Worm (Caenorhabditis elegans): ENCODE data around the gene nspb-5.

Gene nspb-5

DNA sequence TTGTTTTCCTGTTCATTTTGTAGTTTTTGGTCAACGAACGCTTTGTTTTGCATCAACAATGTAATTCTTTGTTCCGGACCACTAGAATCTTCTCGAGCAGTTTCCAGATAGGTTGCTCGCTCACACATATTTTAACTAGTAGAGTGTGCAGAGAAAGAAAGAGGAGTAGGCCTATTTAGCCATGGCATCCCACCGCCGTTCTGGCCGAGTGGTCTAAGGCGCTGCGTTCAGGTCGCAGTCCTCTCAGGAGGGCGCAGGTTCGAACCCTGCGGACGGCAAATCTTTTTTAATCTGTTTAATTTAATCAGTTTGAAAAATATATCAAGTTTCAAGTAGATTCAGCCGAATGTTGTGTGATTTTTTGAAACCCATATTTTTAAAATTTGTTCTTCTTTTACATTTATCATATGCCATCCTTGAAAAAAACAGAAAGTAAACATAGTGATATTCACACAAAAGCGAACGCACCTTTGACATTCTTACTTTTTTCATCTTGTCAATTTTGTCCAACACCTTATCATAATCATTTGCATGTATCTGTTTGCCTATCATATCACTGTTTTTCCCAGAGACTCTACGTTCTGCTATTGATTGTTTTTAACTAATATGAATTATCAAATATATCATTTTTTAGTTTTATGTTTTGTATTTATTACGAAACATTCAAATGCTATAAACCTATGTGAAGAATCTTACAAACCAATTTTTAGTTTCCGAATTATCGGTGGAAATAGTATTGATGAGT lies 42.0 kb upstream of the nspb-5 start, which contains the start of gene try-3 (continued):
- TF ChIP-seq Y75B8A.6 (GFP tag; IDR thresholded peaks at IDR 0.05) (peak; percentile 71; the same call in 1 of the 2 replicates), tag-97 (GFP tag; IDR thresholded peaks at IDR 0.05) (no peak), lin-29 (GFP tag; IDR thresholded peaks at IDR 0.05) (no peak), ztf-11 (tag; optimal IDR thresholded peaks at IDR 0.05) (no peak), F44E2.7 (GFP tag; IDR thresholded peaks at IDR 0.05) (peak; percentile 60; the same call in 1 of the 2 replicates), php-3 (GFP tag; IDR thresholded peaks at IDR 0.05) (0 out of 2 replicates have a peak, but pooled peaks have one; percentile 12), madf-5 (GFP tag; IDR thresholded peaks at IDR 0.05) (peak in 1 of 2 experiments; percentile 82; a peak in 1 of 4 replicates), cey-2 (tag; optimal IDR thresholded peaks at IDR 0.05; ENCODE audit: borderline replicate concordance, insufficient read depth) (no peak), ZK546.5 (tag; optimal IDR thresholded peaks at IDR 0.05) (no peak), ama-1 (optimal IDR thresholded peaks at IDR 0.05) (no peak), lsy-2 (tag; optimal IDR thresholded peaks at IDR 0.05) (peak in 1 of 2 experiments; percentile 67), F26F4.8 (GFP tag; conservative IDR thresholded peaks at IDR 0.05) (peak; percentile 76), Y105C5A.15 (GFP tag; IDR thresholded peaks at IDR 0.05) (peak; percentile 87), ceh-44 (GFP tag; IDR thresholded peaks at IDR 0.05) (peak; percentile 91; the same call in 1 of the 2 replicates), nhr-48 (tag; optimal IDR thresholded peaks at IDR 0.05) (peak; percentile 34), ceh-32 (tag; optimal IDR thresholded peaks at IDR 0.05; ENCODE audit: poor library complexity) (no peak), nhr-237 (tag; optimal IDR thresholded peaks at IDR 0.05) (no peak), ceh-28 (tag; optimal IDR thresholded peaks at IDR 0.05) (no peak), nhr-41 (GFP tag; IDR thresholded peaks at IDR 0.05) (peak; percentile 30; the same call in 1 of the 2 replicates), lin-39 (tag; optimal IDR thresholded peaks at IDR 0.05) (no peak), ctbp-1 (GFP tag; IDR thresholded peaks at IDR 0.05) (peak; percentile 91), lin-15B (tag; optimal IDR thresholded peaks at IDR 0.05) (no peak), mdt-29 (GFP tag; IDR thresholded peaks at IDR 0.05) (peak; percentile 78), lir-3 (tag; optimal IDR thresholded peaks at IDR 0.05) (no peak), ztf-7 (tag; optimal IDR thresholded peaks at IDR 0.05) (no peak), nhr-111 (GFP tag; optimal IDR thresholded peaks at IDR 0.05) (no peak), aly-2 (tag; optimal IDR thresholded peaks at IDR 0.05) (no peak), mes-2 (tag; optimal IDR thresholded peaks at IDR 0.05; ENCODE audit: poor library complexity, severe bottlenecking) (peak; percentile 85), dve-1 (tag; optimal IDR thresholded peaks at IDR 0.05; ENCODE audit: insufficient read depth) (peak; percentile 27), arid-1 (GFP tag; conservative IDR thresholded peaks at IDR 0.05) (peak; percentile 80), daf-16 (GFP tag; optimal IDR thresholded peaks at IDR 0.05) (peak; percentile 0 to 45), daf-16 (tag; optimal IDR thresholded peaks at IDR 0.05) (peak; percentile 79), unc-130 (GFP tag; optimal IDR thresholded peaks at IDR 0.05) (peak; percentile 54), ZK337.2 (GFP tag; IDR thresholded peaks at IDR 0.05) (0 out of 2 replicates have a peak, but pooled peaks have one; percentile 14), D1046.2 (GFP tag; IDR thresholded peaks at IDR 0.05) (peak; percentile 81), ces-1 (GFP tag; optimal IDR thresholded peaks at IDR 0.05) (no peak), pqm-1 (tag; optimal IDR thresholded peaks at IDR 0.05) (no peak), sdz-12 (GFP tag; optimal IDR thresholded peaks at IDR 0.05) (peak; percentile 57), nhr-25 (tag; optimal IDR thresholded peaks at IDR 0.05; ENCODE audit: borderline replicate concordance, insufficient read depth) (no peak), nhr-6 (tag; optimal IDR thresholded peaks at IDR 0.05) (no peak), hlh-11 (tag; optimal IDR thresholded peaks at IDR 0.05) (peak; percentile 72), duxl-1 (tag; optimal IDR thresholded peaks at IDR 0.05; ENCODE audit: poor library complexity) (peak; percentile 71), R02D3.7 (tag; optimal IDR thresholded peaks at IDR 0.05) (no peak), mep-1 (tag; optimal IDR thresholded peaks at IDR 0.05) (peak; percentile 82), ceh-82 (tag; optimal IDR thresholded peaks at IDR 0.05) (no peak), dmd-9 (GFP tag; IDR thresholded peaks at IDR 0.05) (peak; percentile 64; the same call in 1 of the 2 replicates), ceh-62 (tag; optimal IDR thresholded peaks at IDR 0.05) (no peak), egl-43 (GFP tag; IDR thresholded peaks at IDR 0.05) (no peak), hmg-1.1 (GFP tag; IDR thresholded peaks at IDR 0.05) (peak; percentile 88)
